Fruit fly (Drosophila melanogaster) whole organism, embryonic: ENCODE data around the gene Tango9.

ENCODE experiments used
- Blimp-1 ChIP-seq: fragments of 200-800 bp; sonication (Bioruptor generic); optimal IDR thresholded peaks from 3 replicates; lab custom pipeline; 2018; ENCODE audit warnings: missing biosample characterization, missing genetic modification characterization, mild to moderate bottlenecking, moderate library complexity, missing genetic modification reagents
- BtbVII ChIP-seq: fragments of 200-800 bp; sonication (Bioruptor generic); optimal IDR thresholded peaks from 3 replicates; lab custom pipeline; 2017; ENCODE audit warnings: missing biosample characterization, mild to moderate bottlenecking, missing genetic modification characterization
- CG10209 ChIP-seq: fragments of 200-800 bp; sonication (Bioruptor generic); optimal IDR thresholded peaks from 3 replicates; lab custom pipeline; 2017; ENCODE audit warnings: missing biosample characterization, mild to moderate bottlenecking, missing genetic modification characterization, missing genetic modification reagents
- CG10543 ChIP-seq: fragments of 200-800 bp; sonication (Bioruptor generic); optimal IDR thresholded peaks from 3 replicates; lab custom pipeline; 2017; ENCODE audit warnings: missing biosample characterization, mild to moderate bottlenecking, missing genetic modification characterization, moderate library complexity
- CG10565 ChIP-seq: fragments of 200-800 bp; sonication (Bioruptor generic); optimal IDR thresholded peaks from 3 replicates; lab custom pipeline; 2016; ENCODE audit warnings: missing biosample characterization, mild to moderate bottlenecking, missing genetic modification characterization
- CG10959 ChIP-seq: fragments of 200-800 bp; sonication (Bioruptor generic); IDR thresholded peaks from 2 replicates; pipeline ENCODE4 v1.3.6; 2022; ENCODE audit warnings: missing biosample characterization, missing genetic modification characterization
- CG1233 ChIP-seq: fragments of 200-800 bp; sonication (Bioruptor generic); optimal IDR thresholded peaks from 4 replicates; lab custom pipeline; 2018; ENCODE audit warnings: missing biosample characterization, mild to moderate bottlenecking, missing genetic modification characterization
- CG12769 ChIP-seq: fragments of 200-800 bp; sonication (Bioruptor generic); optimal IDR thresholded peaks from 2 replicates; lab custom pipeline; 2019; ENCODE audit warnings: missing biosample characterization, mild to moderate bottlenecking, missing genetic modification characterization, moderate library complexity
- CG13624 ChIP-seq: fragments of 200-800 bp; sonication (Bioruptor generic); optimal IDR thresholded peaks from 2 replicates; lab custom pipeline; 2016; ENCODE audit warnings: missing biosample characterization, missing genetic modification characterization
- CG14014 ChIP-seq: fragments of 200-800 bp; sonication (Bioruptor generic); IDR thresholded peaks from 2 replicates; pipeline ENCODE4 v1.3.6; 2022; ENCODE audit warnings: missing biosample characterization, missing genetic modification characterization
- CG15514 ChIP-seq: fragments of 200-800 bp; sonication (Bioruptor generic); optimal IDR thresholded peaks from 3 replicates; lab custom pipeline; 2017; ENCODE audit warnings: missing biosample characterization, missing genetic modification characterization, mild to moderate bottlenecking, moderate library complexity, missing genetic modification reagents
- CG1603 ChIP-seq: fragments of 200-800 bp; sonication (Bioruptor generic); optimal IDR thresholded peaks from 2 replicates; lab custom pipeline; 2019; ENCODE audit warnings: missing biosample characterization, mild to moderate bottlenecking, missing genetic modification characterization, moderate library complexity
- CG16815 ChIP-seq: fragments of 200-800 bp; sonication (Bioruptor generic); optimal IDR thresholded peaks from 3 replicates; lab custom pipeline; 2017; ENCODE audit warnings: missing biosample characterization, mild to moderate bottlenecking, missing genetic modification characterization
- CG18764 ChIP-seq: fragments of 200-800 bp; sonication (Bioruptor generic); optimal IDR thresholded peaks from 3 replicates; lab custom pipeline; 2016; ENCODE audit warnings: missing biosample characterization, missing genetic modification characterization
- CG2712 ChIP-seq: fragments of 200-800 bp; optimal IDR thresholded peaks from 3 replicates; lab custom pipeline; 2019; ENCODE audit warnings: missing biosample characterization, mild to moderate bottlenecking, missing genetic modification characterization, moderate library complexity
- CG30403 ChIP-seq: fragments of 200-800 bp; sonication (Bioruptor generic); optimal IDR thresholded peaks from 3 replicates; lab custom pipeline; 2016; ENCODE audit warnings: missing biosample characterization, missing genetic modification characterization
- CG4617 ChIP-seq: fragments of 200-800 bp; sonication (Bioruptor generic); optimal IDR thresholded peaks from 3 replicates; lab custom pipeline; 2016; ENCODE audit warnings: missing biosample characterization, missing genetic modification characterization, borderline replicate concordance
- CG5245 ChIP-seq: fragments of 200-800 bp; sonication (Bioruptor generic); optimal IDR thresholded peaks from 3 replicates; lab custom pipeline; 2016; ENCODE audit warnings: missing biosample characterization, missing genetic modification characterization
- CG6272 ChIP-seq: fragments of 200-800 bp; sonication (Bioruptor generic); IDR thresholded peaks from 2 replicates; pipeline ENCODE4 v1.3.6; 2022; ENCODE audit warnings: missing biosample characterization, missing genetic modification characterization
- CG6854 ChIP-seq: fragments of 200-800 bp; sonication (Bioruptor generic); optimal IDR thresholded peaks from 3 replicates; lab custom pipeline; 2017; ENCODE audit warnings: missing biosample characterization, mild to moderate bottlenecking, missing genetic modification characterization
- CG7372 ChIP-seq: fragments of 200-800 bp; sonication (Bioruptor generic); IDR thresholded peaks from 2 replicates; pipeline ENCODE4 v1.3.6; 2022; ENCODE audit warnings: missing biosample characterization, missing genetic modification characterization
- CG8281 ChIP-seq: fragments of 200-800 bp; sonication (Bioruptor generic); optimal IDR thresholded peaks from 2 replicates; lab custom pipeline; 2018; ENCODE audit warnings: missing biosample characterization, mild to moderate bottlenecking, missing genetic modification characterization, moderate library complexity
- CG8765 ChIP-seq: fragments of 200-800 bp; sonication (Bioruptor generic); IDR thresholded peaks from 2 replicates; pipeline ENCODE4 v1.3.6; 2022; ENCODE audit warnings: missing biosample characterization, missing genetic modification characterization
- Deaf1 ChIP-seq: fragments of 200-800 bp; optimal IDR thresholded peaks from 3 replicates; lab custom pipeline; 2019; ENCODE audit warnings: missing biosample characterization, mild to moderate bottlenecking, missing genetic modification characterization, moderate library complexity
- Dek ChIP-seq: fragments of 200-800 bp; sonication (Bioruptor generic); optimal IDR thresholded peaks from 3 replicates; lab custom pipeline; 2019; ENCODE audit warnings: missing biosample characterization, mild to moderate bottlenecking, missing genetic modification characterization, moderate library complexity
- Drgx ChIP-seq: fragments of 200-800 bp; sonication (Bioruptor generic); IDR thresholded peaks from 2 replicates; pipeline ENCODE4 v1.3.6; 2022; ENCODE audit warnings: missing biosample characterization, missing genetic modification characterization
- Eip74EF ChIP-seq, 2 experiments: fragments of 200-800 bp in 1 of 2; fragments of >200 bp in 1 of 2; sonication (Bioruptor generic) in 1 of 2; optimal IDR thresholded peaks; 2 replicates each; lab custom pipeline; 2017 to 2019; ENCODE audit warnings: missing biosample characterization in 2 of 2, missing genetic modification characterization in 2 of 2, mild to moderate bottlenecking in 1 of 2, moderate library complexity in 1 of 2
- GATAe ChIP-seq: fragments of 200-800 bp; sonication (Bioruptor generic); conservative IDR thresholded peaks from 2 replicates; pipeline ENCODE4 v1.3.6; 2022; ENCODE audit warnings: missing biosample characterization, missing genetic modification characterization
- Hand ChIP-seq: fragments of 200-800 bp; sonication (Bioruptor generic); optimal IDR thresholded peaks from 2 replicates; lab custom pipeline; 2017; ENCODE audit warnings: mild to moderate bottlenecking, missing biosample characterization, missing genetic modification reagents, missing genetic modification characterization
- Hmr ChIP-seq: fragments of 200-800 bp; sonication (Bioruptor generic); optimal IDR thresholded peaks from 3 replicates; lab custom pipeline; 2017; ENCODE audit warnings: mild to moderate bottlenecking, missing biosample characterization, missing genetic modification reagents, missing genetic modification characterization
- Myb ChIP-seq: fragments of 200-800 bp; sonication (Bioruptor generic); optimal IDR thresholded peaks from 2 replicates; lab custom pipeline; 2016; ENCODE audit warnings: missing biosample characterization, missing genetic modification characterization
- Rx ChIP-seq: fragments of 200-800 bp; sonication (Bioruptor generic); IDR thresholded peaks from 2 replicates; pipeline ENCODE4 v1.3.6; 2022; ENCODE audit warnings: missing biosample characterization, missing genetic modification characterization
- Sin3A ChIP-seq: fragments of >200 bp; optimal IDR thresholded peaks from 2 replicates; lab custom pipeline; 2018
- Ssrp ChIP-seq: fragments of 200-800 bp; sonication (Bioruptor generic); optimal IDR thresholded peaks from 2 replicates; lab custom pipeline; 2018; ENCODE audit warnings: missing biosample characterization, mild to moderate bottlenecking, missing genetic modification characterization, moderate library complexity
- Stat92E ChIP-seq, 3 experiments: fragments of >200 bp in 2 of 3; fragments of 200-800 bp in 1 of 3; sonication (Bioruptor generic) in 1 of 3; optimal IDR thresholded peaks; 2 replicates each; lab custom pipeline; 2017 to 2019; ENCODE audit warnings: missing biosample characterization in 3 of 3, missing genetic modification characterization in 3 of 3, mild to moderate bottlenecking in 1 of 3, moderate library complexity in 1 of 3
- TFAM ChIP-seq: fragments of 200-800 bp; sonication (Bioruptor generic); optimal IDR thresholded peaks from 2 replicates; lab custom pipeline; 2017; ENCODE audit warnings: missing biosample characterization, missing genetic modification characterization, inconsistent platforms
- Trl ChIP-seq, 3 experiments: fragments of >200 bp in 2 of 3; fragments of 200-800 bp in 1 of 3; sonication (Bioruptor generic) in 1 of 3; optimal IDR thresholded peaks; 2 replicates in 1 of 3; 3 replicates in 2 of 3; lab custom pipeline; 2016 to 2017; ENCODE audit warnings: missing biosample characterization in 1 of 3, missing genetic modification characterization in 1 of 3
- br ChIP-seq: fragments of >200 bp; optimal IDR thresholded peaks from 2 replicates; lab custom pipeline; 2017
- gem ChIP-seq: fragments of 200-800 bp; sonication (Bioruptor generic); optimal IDR thresholded peaks from 2 replicates; lab custom pipeline; 2019; ENCODE audit warnings: missing biosample characterization, mild to moderate bottlenecking, missing genetic modification characterization, moderate library complexity
- gfzf ChIP-seq: fragments of 200-800 bp; sonication (Bioruptor generic); optimal IDR thresholded peaks from 2 replicates; lab custom pipeline; 2016; ENCODE audit warnings: missing biosample characterization, mild to moderate bottlenecking, missing genetic modification characterization, moderate library complexity
- gsb ChIP-seq: fragments of 200-800 bp; sonication (Bioruptor generic); IDR thresholded peaks from 2 replicates; pipeline ENCODE4 v1.3.6; 2022; ENCODE audit warnings: missing biosample characterization, missing genetic modification characterization
- gsb-n ChIP-seq: fragments of 200-800 bp; sonication (Bioruptor generic); optimal IDR thresholded peaks from 3 replicates; lab custom pipeline; 2018; ENCODE audit warnings: missing biosample characterization, mild to moderate bottlenecking, missing genetic modification characterization
- hb ChIP-seq: fragments of 200-800 bp; sonication (Bioruptor generic); IDR thresholded peaks from 3 replicates; pipeline ENCODE4 v1.3.6; 2022; ENCODE audit warnings: missing biosample characterization, missing genetic modification characterization; ENCODE audit not compliant: partially characterized antibody
- lola ChIP-seq, 3 experiments: fragments of >200 bp in 2 of 3; fragments of 200-800 bp in 1 of 3; sonication (Bioruptor generic) in 1 of 3; optimal IDR thresholded peaks; 2 replicates each; lab custom pipeline; 2017 to 2019; ENCODE audit warnings: missing biosample characterization in 3 of 3, missing genetic modification characterization in 3 of 3, mild to moderate bottlenecking in 1 of 3, moderate library complexity in 1 of 3
- pan ChIP-seq, 4 experiments: fragments of >200 bp in 3 of 4; fragments of 200-800 bp in 1 of 4; sonication (Bioruptor generic) in 1 of 4; optimal IDR thresholded peaks in 3 of 4; IDR thresholded peaks in 1 of 4; 2 replicates each; pipeline versions ENCODE4 v1.3.6 to Lab custom; 2017 to 2022; ENCODE audit warnings: missing biosample characterization in 2 of 4, missing genetic modification characterization in 2 of 4, mixed read lengths in 1 of 4
- pzg ChIP-seq: fragments of 200-800 bp; sonication (Bioruptor generic); optimal IDR thresholded peaks from 3 replicates; lab custom pipeline; 2018; ENCODE audit warnings: missing biosample characterization, mild to moderate bottlenecking, missing genetic modification characterization, moderate library complexity
- sqz ChIP-seq: fragments of 200-800 bp; sonication (Bioruptor generic); optimal IDR thresholded peaks from 3 replicates; lab custom pipeline; 2018; ENCODE audit warnings: missing biosample characterization, mild to moderate bottlenecking, missing genetic modification characterization
- wek ChIP-seq: fragments of 200-800 bp; sonication (Bioruptor generic); optimal IDR thresholded peaks from 3 replicates; lab custom pipeline; 2018; ENCODE audit warnings: missing biosample characterization, mild to moderate bottlenecking, missing genetic modification characterization, moderate library complexity

The Tango9 gene

DNA sequence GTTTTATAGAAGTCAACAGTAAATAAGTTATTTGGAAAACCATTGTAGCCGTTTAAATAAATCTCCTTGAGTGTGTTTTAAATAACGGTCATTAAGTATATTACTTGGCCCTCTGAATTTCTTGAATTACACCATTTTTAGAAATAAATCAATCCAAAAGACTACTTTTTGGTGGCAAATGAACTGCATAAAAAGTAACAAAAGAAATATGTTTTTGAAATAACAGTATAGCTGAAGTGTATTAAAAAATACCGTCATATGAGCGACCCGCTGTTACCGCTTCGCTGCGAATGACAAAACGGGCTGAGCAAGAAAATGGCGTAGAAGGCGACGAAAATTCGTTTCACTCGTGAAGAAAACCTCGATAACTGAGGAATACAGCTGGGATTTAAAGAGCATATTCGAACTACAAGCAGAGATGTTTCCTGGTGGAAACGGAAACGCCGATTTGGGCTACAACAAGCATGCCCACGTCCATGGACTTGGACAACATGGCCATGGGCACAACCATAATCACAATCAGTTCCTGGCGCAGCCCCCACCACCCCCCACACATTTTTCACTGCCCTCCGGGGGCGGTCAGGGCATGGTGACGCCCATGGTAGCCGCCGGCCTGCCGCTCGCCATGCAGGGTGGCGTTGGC is 25.2 kb downstream of the Tango9 start, which contains the start of gene CG31211 (continued):
- TF ChIP-seq CG16815 (GFP tag; lab: Kevin White, UChicago) (no peak), Rx (GFP tag; lab: Robert Waterston, UW) (no peak), CG10209 (GFP tag; lab: Kevin White, UChicago) (no peak), CG30403 (GFP tag; lab: Kevin White, UChicago) (peak; percentile 10), TFAM (GFP tag; lab: Kevin White, UChicago) (no peak), CG13624 (peak; percentile 12), CG14014 (GFP tag; lab: Robert Waterston, UW) (no peak), hb (GFP tag; lab: Robert Waterston, UW) (no peak), Trl (optimal IDR thresholded peaks at IDR 0.05; lab: Kevin White, UChicago) (no peak), Trl (GFP tag; optimal IDR thresholded peaks at IDR 0.05; lab: Kevin White, UChicago) (no peak), lola (GFP tag; optimal IDR thresholded peaks at IDR 0.05; lab: Kevin White, UChicago) (no peak), br (no peak), pan (optimal IDR thresholded peaks at IDR 0.05; lab: Kevin White, UChicago) (no peak), pan (GFP tag; optimal IDR thresholded peaks at IDR 0.05 in 1 of 2, IDR thresholded peaks at IDR 0.05 in 1 of 2) (no peak), Sin3A (lab: Kevin White, UChicago) (no peak), Deaf1 (tag; lab: Kevin White, UChicago) (peak; percentile 23), Eip74EF (GFP tag; optimal IDR thresholded peaks at IDR 0.05; lab: Kevin White, UChicago) (no peak), Blimp-1 (GFP tag; lab: Kevin White, UChicago) (no peak), sqz (GFP tag; lab: Kevin White, UChicago) (no peak), Hmr (GFP tag; lab: Kevin White, UChicago) (no peak), Ssrp (tag; lab: Kevin White, UChicago) (no peak), CG4617 (GFP tag; lab: Kevin White, UChicago) (peak; percentile 70), CG1603 (tag; lab: Kevin White, UChicago) (no peak), CG10959 (GFP tag; lab: Robert Waterston, UW) (no peak), BtbVII (GFP tag; lab: Kevin White, UChicago) (peak; percentile 28), gsb-n (tag; lab: Kevin White, UChicago) (no peak), CG15514 (GFP tag; lab: Kevin White, UChicago) (peak; percentile 10), GATAe (GFP tag; lab: Robert Waterston, UW) (no peak), CG8281 (tag; lab: Kevin White, UChicago) (no peak), CG6854 (GFP tag; lab: Kevin White, UChicago) (peak; percentile 34), CG6272 (GFP tag; lab: Robert Waterston, UW) (no peak), Stat92E (GFP tag; optimal IDR thresholded peaks at IDR 0.05; lab: Kevin White, UChicago) (no peak), CG10565 (GFP tag; lab: Kevin White, UChicago) (no peak), Hand (GFP tag; lab: Kevin White, UChicago) (no peak), CG8765 (no peak), Dek (peak; percentile 32), CG18764 (no peak), gfzf (no peak), gem (tag; lab: Kevin White, UChicago) (peak; percentile 31), CG12769 (tag; lab: Kevin White, UChicago) (no peak), pzg (GFP tag; lab: Kevin White, UChicago) (peak; percentile 2), CG1233 (no peak), CG2712 (tag; lab: Kevin White, UChicago) (no peak), CG5245 (GFP tag; lab: Kevin White, UChicago) (no peak), CG7372 (GFP tag; lab: Robert Waterston, UW) (no peak), Drgx (no peak), gsb (no peak), wek (no peak), CG10543 (GFP tag; lab: Kevin White, UChicago) (no peak), Myb (GFP tag; lab: Kevin White, UChicago) (peak; percentile 65)
